Worm (Caenorhabditis elegans) whole organism, midembryonic: ENCODE data around the gene B0250.18.

ENCODE experiments used
- cog-1 ChIP-seq: sonication (generic microtip); optimal IDR thresholded peaks from 2 replicates; lab custom pipeline; 2016; ENCODE audit warnings: missing genetic modification characterization, missing compliant biosample characterization
- flt-1 ChIP-seq: fragments of 200-800 bp; sonication (Bioruptor generic); IDR thresholded peaks from 2 replicates; pipeline ENCODE4 v1.3.6; 2022; ENCODE audit warnings: missing genetic modification characterization, missing compliant biosample characterization
- klf-2 ChIP-seq: fragments of 200-800 bp; sonication (Bioruptor generic); conservative IDR thresholded peaks from 2 replicates; pipeline ENCODE4 v1.3.6; 2022; ENCODE audit warnings: missing genetic modification reagents, missing genetic modification characterization, missing compliant biosample characterization
- med-1 ChIP-seq: sonication (generic microtip); optimal IDR thresholded peaks from 2 replicates; lab custom pipeline; 2017; ENCODE audit warnings: missing genetic modification characterization, mild to moderate bottlenecking, missing compliant biosample characterization, antibody characterized with exemption, missing genetic modification reagents; ENCODE audit not compliant: insufficient read depth
- ztf-23 ChIP-seq: fragments of 200-800 bp; sonication (Bioruptor generic); IDR thresholded peaks from 2 replicates; pipeline ENCODE4 v1.3.6; 2022; ENCODE audit warnings: missing genetic modification reagents, missing genetic modification characterization, missing compliant biosample characterization
- ztf-29 ChIP-seq: fragments of 200-800 bp; sonication (Bioruptor generic); IDR thresholded peaks from 2 replicates; pipeline ENCODE4 v1.3.6; 2022; ENCODE audit warnings: missing genetic modification reagents, missing genetic modification characterization, missing compliant biosample characterization

ce11 chrV:20453811-20454210 is 6.9 kb downstream of the B0250.18 start, which contains the start of gene srd-70:
- no peak for TF ChIP-seq ztf-29 (GFP tag; lab: Robert Waterston, UW)
- TF ChIP-seq klf-2 (GFP tag; lab: Robert Waterston, UW): no peak
- no peak for TF ChIP-seq flt-1 (GFP tag; lab: Robert Waterston, UW)
- no peak for TF ChIP-seq cog-1 (tag; lab: Kevin White, UChicago)
- no peak for TF ChIP-seq ztf-23
- no peak for TF ChIP-seq med-1 (GFP tag; lab: Kevin White, UChicago)
